Worm (Caenorhabditis elegans): ENCODE results near the gene cest-30.

Gene cest-30

ce11 chrV:5259448-5259847 is 3.5 kb downstream of the cest-30 start, which contains the start of gene srt-70:
Gene srt-70, minus strand, starts transcription at chrV:5259548.
- TF ChIP-seq ztf-23 (GFP tag; IDR thresholded peaks at IDR 0.05) (no peak), tab-1 (GFP tag; IDR thresholded peaks at IDR 0.05) (no peak), ref-1 (GFP tag; conservative IDR thresholded peaks at IDR 0.05) (no peak), ztf-29 (GFP tag; IDR thresholded peaks at IDR 0.05) (no peak), cog-1 (tag; optimal IDR thresholded peaks at IDR 0.05) (no peak), klf-2 (GFP tag; conservative IDR thresholded peaks at IDR 0.05) (no peak), T22C8.4 (GFP tag; IDR thresholded peaks at IDR 0.05) (no peak), med-1 (GFP tag; optimal IDR thresholded peaks at IDR 0.05; ENCODE audit: insufficient read depth) (no peak), flt-1 (GFP tag; IDR thresholded peaks at IDR 0.05) (no peak)

DNA sequence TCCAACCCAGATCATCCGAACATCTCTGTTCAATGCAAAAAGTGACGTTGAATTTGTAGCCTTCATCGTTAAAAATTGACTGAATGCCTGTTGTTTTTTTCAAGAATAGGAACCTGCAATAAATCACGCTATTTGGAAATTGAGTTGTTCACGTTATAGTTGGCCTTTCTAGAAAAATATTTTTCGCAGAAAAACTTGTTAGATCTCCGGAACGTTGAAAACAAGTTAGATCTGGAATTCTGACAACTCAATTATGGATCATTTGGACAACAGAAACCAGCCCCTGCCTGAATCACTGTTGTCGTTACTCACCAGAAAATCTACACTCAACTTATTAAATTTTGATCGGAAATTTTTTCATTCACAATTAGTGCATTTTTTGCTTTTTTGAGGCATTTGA is 5.5 kb downstream of the cest-30 start, which contains the start of gene srt-67:
TSS of gene srt-67 (minus strand) at position 101 of the 400 bp plus-strand sequence.
- TF ChIP-seq tab-1 (GFP tag; IDR thresholded peaks at IDR 0.05) (no peak), ztf-23 (GFP tag; IDR thresholded peaks at IDR 0.05) (no peak), flt-1 (GFP tag; IDR thresholded peaks at IDR 0.05) (no peak), klf-2 (GFP tag; conservative IDR thresholded peaks at IDR 0.05) (no peak), med-1 (GFP tag; optimal IDR thresholded peaks at IDR 0.05; ENCODE audit: insufficient read depth) (no peak), ref-1 (GFP tag; conservative IDR thresholded peaks at IDR 0.05) (no peak), ztf-29 (GFP tag; IDR thresholded peaks at IDR 0.05) (no peak), cog-1 (tag; optimal IDR thresholded peaks at IDR 0.05) (no peak), T22C8.4 (GFP tag; IDR thresholded peaks at IDR 0.05) (no peak)

DNA sequence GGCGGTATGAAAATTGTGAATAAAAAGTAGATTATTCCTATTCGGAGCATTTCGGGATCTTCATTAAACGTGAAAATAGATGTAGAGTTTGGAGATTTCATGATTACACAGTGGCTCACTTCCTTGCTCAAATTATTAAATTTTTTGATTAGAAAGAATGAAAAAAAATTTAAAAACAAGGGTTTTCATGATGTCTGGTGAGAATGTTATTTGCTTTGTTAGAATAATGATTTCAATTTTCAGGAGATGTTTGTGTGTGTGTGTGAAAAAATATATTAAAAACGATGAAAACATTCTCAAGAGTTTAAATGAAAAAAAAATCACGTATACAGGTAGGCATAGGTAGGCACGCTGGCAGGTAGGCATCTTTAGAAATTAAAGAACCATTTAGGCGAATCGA is 10.9 kb downstream of the cest-30 start, which contains the start of gene srt-68:
TSS of gene srt-68 (minus strand) at position 101 of the 400 bp plus-strand sequence.
- no peak for TF ChIP-seq ztf-23 (GFP tag; IDR thresholded peaks at IDR 0.05)
- TF ChIP-seq T22C8.4 (GFP tag; IDR thresholded peaks at IDR 0.05): no peak
- TF ChIP-seq ztf-29 (GFP tag; IDR thresholded peaks at IDR 0.05): no peak
- no peak for TF ChIP-seq ref-1 (GFP tag; conservative IDR thresholded peaks at IDR 0.05)
- no peak for TF ChIP-seq med-1 (GFP tag; optimal IDR thresholded peaks at IDR 0.05; ENCODE audit: insufficient read depth)
- TF ChIP-seq tab-1 (GFP tag; IDR thresholded peaks at IDR 0.05): no peak
- TF ChIP-seq klf-2 (GFP tag; conservative IDR thresholded peaks at IDR 0.05): no peak
- TF ChIP-seq cog-1 (tag; optimal IDR thresholded peaks at IDR 0.05): no peak
- TF ChIP-seq flt-1 (GFP tag; IDR thresholded peaks at IDR 0.05): no peak

DNA sequence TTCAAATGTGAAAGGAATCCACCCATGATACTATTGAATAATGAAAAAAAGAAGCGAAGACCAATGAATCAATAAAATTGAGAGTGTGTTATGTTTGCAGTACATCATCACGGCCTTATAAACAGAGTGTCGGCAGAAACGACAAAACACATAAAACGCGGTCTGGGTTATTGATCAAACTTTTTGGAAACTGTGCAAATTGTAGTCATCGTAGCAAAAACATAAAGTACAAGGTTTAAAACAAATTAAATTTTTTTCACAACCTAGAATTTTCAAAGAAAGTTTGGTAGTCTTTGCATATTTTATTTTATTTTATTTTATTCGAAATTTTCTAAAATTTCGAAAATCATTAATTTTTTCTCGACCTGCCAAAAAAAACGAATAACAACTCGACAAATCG is 19.9 kb downstream of the cest-30 start, which contains the start of gene cest-35.1:
TSS of gene cest-35.1 (minus strand) at position 101 of the 400 bp plus-strand sequence.
- TF ChIP-seq klf-2 (GFP tag; conservative IDR thresholded peaks at IDR 0.05): no peak
- TF ChIP-seq ref-1 (GFP tag; conservative IDR thresholded peaks at IDR 0.05): no peak
- no peak for TF ChIP-seq med-1 (GFP tag; optimal IDR thresholded peaks at IDR 0.05; ENCODE audit: insufficient read depth)
- TF ChIP-seq T22C8.4 (GFP tag; IDR thresholded peaks at IDR 0.05): no peak
- TF ChIP-seq cog-1 (tag; optimal IDR thresholded peaks at IDR 0.05): no peak
- TF ChIP-seq flt-1 (GFP tag; IDR thresholded peaks at IDR 0.05): no peak
- TF ChIP-seq tab-1 (GFP tag; IDR thresholded peaks at IDR 0.05): no peak
- TF ChIP-seq ztf-29 (GFP tag; IDR thresholded peaks at IDR 0.05): no peak
- no peak for TF ChIP-seq ztf-23 (GFP tag; IDR thresholded peaks at IDR 0.05)

- TF ChIP-seq ref-1 (GFP tag; conservative IDR thresholded peaks at IDR 0.05): no peak
- no peak for TF ChIP-seq flt-1 (GFP tag; IDR thresholded peaks at IDR 0.05)
- no peak for TF ChIP-seq klf-2 (GFP tag; conservative IDR thresholded peaks at IDR 0.05)
- TF ChIP-seq tab-1 (GFP tag; IDR thresholded peaks at IDR 0.05): no peak
- no peak for TF ChIP-seq cog-1 (tag; optimal IDR thresholded peaks at IDR 0.05)
- TF ChIP-seq T22C8.4 (GFP tag; IDR thresholded peaks at IDR 0.05): no peak
- no peak for TF ChIP-seq ztf-23 (GFP tag; IDR thresholded peaks at IDR 0.05)
- TF ChIP-seq ztf-29 (GFP tag; IDR thresholded peaks at IDR 0.05): no peak
- no peak for TF ChIP-seq med-1 (GFP tag; optimal IDR thresholded peaks at IDR 0.05; ENCODE audit: insufficient read depth)
Observed at ce11 chrV:5239903-5240302, 23.0 kb downstream of the cest-30 start, which contains the start of gene B0238.15. Gene B0238.15, plus strand, starts transcription at chrV:5240203.

- TF ChIP-seq T22C8.4 (GFP tag; IDR thresholded peaks at IDR 0.05) (no peak), med-1 (GFP tag; optimal IDR thresholded peaks at IDR 0.05; ENCODE audit: insufficient read depth) (no peak), flt-1 (GFP tag; IDR thresholded peaks at IDR 0.05) (no peak), klf-2 (GFP tag; conservative IDR thresholded peaks at IDR 0.05) (no peak), ztf-29 (GFP tag; IDR thresholded peaks at IDR 0.05) (no peak), tab-1 (GFP tag; IDR thresholded peaks at IDR 0.05) (no peak), cog-1 (tag; optimal IDR thresholded peaks at IDR 0.05) (no peak), ztf-23 (GFP tag; IDR thresholded peaks at IDR 0.05) (no peak), ref-1 (GFP tag; conservative IDR thresholded peaks at IDR 0.05) (no peak)
Observed at ce11 chrV:5239404-5239803, 23.5 kb downstream of the cest-30 start, which contains the start of gene C52A10.3. Gene C52A10.3, minus strand, starts transcription at chrV:5239504.

- TF ChIP-seq ztf-29 (GFP tag; IDR thresholded peaks at IDR 0.05) (no peak), T22C8.4 (GFP tag; IDR thresholded peaks at IDR 0.05) (no peak), flt-1 (GFP tag; IDR thresholded peaks at IDR 0.05) (no peak), ztf-23 (GFP tag; IDR thresholded peaks at IDR 0.05) (no peak), klf-2 (GFP tag; conservative IDR thresholded peaks at IDR 0.05) (no peak)
Observed at ce11 chrV:5237116-5237515, 25.8 kb downstream of the cest-30 start, which contains the start of gene cest-35.2. Gene cest-35.2, minus strand, starts transcription at chrV:5237216.

ce11 chrV:5233777-5234176 is 29.1 kb downstream of the cest-30 start, which contains the start of gene cest-32:
Gene cest-32, minus strand, starts transcription at chrV:5233891.
- TF ChIP-seq med-1 (GFP tag; optimal IDR thresholded peaks at IDR 0.05; ENCODE audit: insufficient read depth) (no peak), tab-1 (GFP tag; IDR thresholded peaks at IDR 0.05) (no peak), ztf-29 (GFP tag; IDR thresholded peaks at IDR 0.05) (no peak), ref-1 (GFP tag; conservative IDR thresholded peaks at IDR 0.05) (no peak), T22C8.4 (GFP tag; IDR thresholded peaks at IDR 0.05) (no peak), ztf-23 (GFP tag; IDR thresholded peaks at IDR 0.05) (no peak), cog-1 (tag; optimal IDR thresholded peaks at IDR 0.05) (no peak), flt-1 (GFP tag; IDR thresholded peaks at IDR 0.05) (no peak), klf-2 (GFP tag; conservative IDR thresholded peaks at IDR 0.05) (no peak)

ce11 chrV:5228513-5228912 is 34.4 kb downstream of the cest-30 start:
- no peak for TF ChIP-seq ref-1 (GFP tag; conservative IDR thresholded peaks at IDR 0.05)
- no peak for TF ChIP-seq ztf-29 (GFP tag; IDR thresholded peaks at IDR 0.05)
- no peak for TF ChIP-seq med-1 (GFP tag; optimal IDR thresholded peaks at IDR 0.05; ENCODE audit: insufficient read depth)
- TF ChIP-seq tab-1 (GFP tag; IDR thresholded peaks at IDR 0.05): no peak
- no peak for TF ChIP-seq flt-1 (GFP tag; IDR thresholded peaks at IDR 0.05)
- TF ChIP-seq ztf-23 (GFP tag; IDR thresholded peaks at IDR 0.05): no peak
- no peak for TF ChIP-seq klf-2 (GFP tag; conservative IDR thresholded peaks at IDR 0.05)
- no peak for TF ChIP-seq T22C8.4 (GFP tag; IDR thresholded peaks at IDR 0.05)
- TF ChIP-seq cog-1 (tag; optimal IDR thresholded peaks at IDR 0.05): no peak

All from whole organism, midembryonic.